Worm (Caenorhabditis elegans) whole organism, L4 larva: Measurements from ENCODE around the gene srx-5.

Source experiments
- ama-1 ChIP-seq: fragments of 150-350 bp; optimal IDR thresholded peaks from 2 replicates; lab custom pipeline; 2014; ENCODE audit warnings: inconsistent platforms, mixed read lengths
- egl-27 ChIP-seq: sonication (generic microtip); optimal IDR thresholded peaks from 3 replicates; lab custom pipeline; 2017; ENCODE audit warnings: missing biosample characterization, missing genetic modification reagents, missing genetic modification characterization
- fos-1 ChIP-seq: fragments of 150-350 bp; optimal IDR thresholded peaks from 2 replicates; lab custom pipeline; 2014; ENCODE audit warnings: missing biosample characterization, missing genetic modification characterization
- lin-13 ChIP-seq: fragments of 150-350 bp; optimal IDR thresholded peaks from 2 replicates; lab custom pipeline; 2014; ENCODE audit warnings: missing biosample characterization, missing genetic modification reagents, missing genetic modification characterization
- lin-39 ChIP-seq: fragments of 150-350 bp; optimal IDR thresholded peaks from 2 replicates; lab custom pipeline; 2014; ENCODE audit warnings: missing biosample characterization, missing genetic modification reagents, missing genetic modification characterization
- sdz-12 ChIP-seq: fragments of 200-800 bp; sonication (Bioruptor generic); optimal IDR thresholded peaks from 2 replicates; lab custom pipeline; 2018; ENCODE audit warnings: mild to moderate bottlenecking, missing genetic modification characterization, missing compliant biosample characterization
- snpc-1.2 ChIP-seq: fragments of 200-800 bp; sonication (Bioruptor generic); IDR thresholded peaks from 2 replicates; pipeline ENCODE4 v1.3.6; 2022; ENCODE audit warnings: missing genetic modification reagents, missing genetic modification characterization, missing compliant biosample characterization
- zfp-3 ChIP-seq: fragments of 200-800 bp; sonication (Bioruptor generic); conservative IDR thresholded peaks from 2 replicates; pipeline ENCODE4 v1.3.6; 2022; ENCODE audit warnings: missing genetic modification reagents, missing genetic modification characterization, missing compliant biosample characterization
- ztf-11 ChIP-seq: fragments of 150-350 bp; optimal IDR thresholded peaks from 2 replicates; lab custom pipeline; 2014; ENCODE audit warnings: missing biosample characterization, missing genetic modification characterization

DNA sequence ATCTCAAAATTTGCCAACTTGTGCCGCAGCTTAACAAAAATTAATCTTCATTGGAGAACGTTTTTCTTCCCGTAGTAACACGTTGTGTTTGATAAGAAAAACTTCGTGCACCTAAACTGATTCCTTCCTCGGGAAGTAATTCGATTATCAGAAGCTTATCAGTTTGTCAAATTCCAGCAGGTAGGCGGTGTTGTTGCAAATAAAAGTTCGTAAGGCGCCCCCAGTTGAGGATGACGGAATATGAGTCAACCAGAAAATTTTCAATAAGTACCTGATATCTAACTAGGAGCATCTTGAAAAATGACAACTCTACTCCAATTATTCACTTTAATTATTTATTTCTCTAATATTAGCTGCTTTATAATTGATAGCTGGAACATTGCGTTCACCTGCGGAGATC lies 41.9 kb downstream of the srx-5 start, which contains the start of gene C05E4.7:
- no peak for TF ChIP-seq sdz-12
- TF ChIP-seq zfp-3 (GFP tag; lab: Robert Waterston, UW) = no peak
- TF ChIP-seq fos-1 (tag; lab: Kevin White, UChicago) = no peak
- TF ChIP-seq ama-1 = no peak
- no peak for TF ChIP-seq lin-13 (GFP tag; lab: Kevin White, UChicago)
- no peak for TF ChIP-seq snpc-1.2 (GFP tag; lab: Robert Waterston, UW)
- no peak for TF ChIP-seq lin-39 (tag; lab: Kevin White, UChicago)
- no peak for TF ChIP-seq egl-27
- TF ChIP-seq ztf-11 (tag; lab: Kevin White, UChicago) = no peak
